Worm (Caenorhabditis elegans): ENCODE results near the gene R02D3.8.

DNA sequence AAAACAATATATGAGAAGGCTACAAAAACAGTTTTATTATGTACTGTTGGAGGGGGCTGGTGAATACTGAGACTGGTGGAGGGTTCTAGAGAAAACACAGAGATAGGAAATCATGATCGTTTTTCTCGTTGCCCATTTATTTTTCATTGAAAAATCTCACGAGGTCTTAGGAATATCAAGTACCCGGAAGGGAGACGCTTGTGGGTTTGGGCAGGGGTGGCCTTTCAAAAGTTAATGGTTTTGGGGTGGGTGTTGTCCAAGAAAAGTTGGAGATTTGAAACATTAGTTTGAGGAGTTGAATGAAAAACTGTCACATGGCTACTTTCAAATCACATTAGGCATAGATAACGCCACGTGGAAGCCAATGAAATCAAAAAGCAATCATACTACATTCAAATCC is 37.7 kb upstream of the R02D3.8 start:
- TF ChIP-seq K11D2.4 (GFP tag; IDR thresholded peaks at IDR 0.05) (no peak), C17E4.6 (GFP tag; IDR thresholded peaks at IDR 0.05) (no peak), B0035.1 (tag; optimal IDR thresholded peaks at IDR 0.05) (no peak), zfh-2 (GFP tag; conservative IDR thresholded peaks at IDR 0.05) (no peak), ztf-25 (GFP tag; IDR thresholded peaks at IDR 0.05) (no peak), B0336.3 (GFP tag; IDR thresholded peaks at IDR 0.05) (no peak), unc-62 (GFP tag; optimal IDR thresholded peaks at IDR 0.05) (no peak)
